Fruit fly (Drosophila melanogaster): ENCODE results near the gene indra.
A peak's percentile ranks its signal among the peaks of the same experiment; 100 is the strongest.

Gene indra

DNA sequence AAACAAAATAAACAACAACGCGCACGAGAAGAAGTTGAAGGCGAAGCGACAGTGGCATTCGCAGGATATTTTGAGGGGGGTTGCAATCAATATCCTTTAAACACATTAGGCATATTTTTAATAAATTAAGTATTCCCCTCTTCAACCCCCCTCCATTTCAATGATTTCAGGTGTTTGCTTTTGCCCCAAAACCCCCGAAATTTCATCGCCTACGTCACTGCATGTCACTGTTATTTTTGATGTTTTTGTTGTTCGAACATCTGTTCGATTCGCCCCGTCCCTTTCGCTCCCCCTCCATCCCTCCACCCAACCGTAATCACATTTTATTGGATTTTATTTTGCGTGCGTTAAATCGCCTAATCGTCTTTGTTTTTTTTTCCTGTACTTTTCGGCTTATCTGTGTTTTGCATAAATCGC lies 26.0 kb upstream of the indra start (continued):
- TF ChIP-seq ara (GFP tag; IDR thresholded peaks at IDR 0.05) (peak; percentile 94), Bgb (GFP tag; IDR thresholded peaks at IDR 0.05; ENCODE audit: partially characterized antibody) (no peak), twi (tag; optimal IDR thresholded peaks at IDR 0.05) (peak; percentile 77), pan (optimal IDR thresholded peaks at IDR 0.05) (no peak), pan (GFP tag; optimal IDR thresholded peaks at IDR 0.05 in 1 of 2, IDR thresholded peaks at IDR 0.05 in 1 of 2) (peak in 1 of 2 experiments; percentile 92), cg (GFP tag; optimal IDR thresholded peaks at IDR 0.05) (no peak), CG8290 (GFP tag; optimal IDR thresholded peaks at IDR 0.05) (peak; percentile 58), CG8290 (tag; optimal IDR thresholded peaks at IDR 0.05) (peak in 1 of 2 experiments; percentile 89), Sry-β (GFP tag; optimal IDR thresholded peaks at IDR 0.05) (no peak), CG13287 (GFP tag; IDR thresholded peaks at IDR 0.05; ENCODE audit: partially characterized antibody) (no peak; the same call in 1 of the 2 replicates), CG2202 (tag; optimal IDR thresholded peaks at IDR 0.05) (peak; percentile 60), CG12299 (tag; optimal IDR thresholded peaks at IDR 0.05) (peak; percentile 21), CG2712 (tag; optimal IDR thresholded peaks at IDR 0.05) (peak; percentile 87), her (GFP tag; optimal IDR thresholded peaks at IDR 0.05) (peak; percentile 47), sna (GFP tag; IDR thresholded peaks at IDR 0.05; ENCODE audit: partially characterized antibody) (no peak), kni (GFP tag; optimal IDR thresholded peaks at IDR 0.05) (no peak), Ravus (GFP tag; IDR thresholded peaks at IDR 0.05) (peak; percentile 55), grn (GFP tag; optimal IDR thresholded peaks at IDR 0.05) (peak; percentile 34), CG17186 (GFP tag; optimal IDR thresholded peaks at IDR 0.05) (no peak), C15 (GFP tag; IDR thresholded peaks at IDR 0.05) (no peak), CG14441 (GFP tag; IDR thresholded peaks at IDR 0.05) (peak; percentile 88), zfh1 (GFP tag; IDR thresholded peaks at IDR 0.05) (peak; percentile 97), CG2120 (GFP tag; optimal IDR thresholded peaks at IDR 0.05) (peak; percentile 82), CG3838 (GFP tag; optimal IDR thresholded peaks at IDR 0.05) (no peak), CG33213 (GFP tag; optimal IDR thresholded peaks at IDR 0.05) (peak; percentile 36), CG7963 (GFP tag; IDR thresholded peaks at IDR 0.05; ENCODE audit: partially characterized antibody) (no peak), CG14710 (tag; optimal IDR thresholded peaks at IDR 0.05) (peak; percentile 65), CG10959 (GFP tag; IDR thresholded peaks at IDR 0.05) (peak; percentile 86), btn (GFP tag; optimal IDR thresholded peaks at IDR 0.05) (peak; percentile 68), kah (GFP tag; optimal IDR thresholded peaks at IDR 0.05) (no peak), ERR (GFP tag; optimal IDR thresholded peaks at IDR 0.05) (peak; percentile 67), CG2889 (GFP tag; IDR thresholded peaks at IDR 0.05) (peak; percentile 84), CG9932 (GFP tag; IDR thresholded peaks at IDR 0.05) (peak; percentile 85), Fer3 (tag; optimal IDR thresholded peaks at IDR 0.05) (peak; percentile 72), CG5245 (GFP tag; optimal IDR thresholded peaks at IDR 0.05) (peak; percentile 40), CG17912 (GFP tag; optimal IDR thresholded peaks at IDR 0.05) (no peak), CG8281 (tag; optimal IDR thresholded peaks at IDR 0.05) (peak; percentile 35), CG34224 (GFP tag; IDR thresholded peaks at IDR 0.05; ENCODE audit: partially characterized antibody) (no peak), CG6854 (GFP tag; optimal IDR thresholded peaks at IDR 0.05) (no peak), sisA (GFP tag; IDR thresholded peaks at IDR 0.05) (peak; percentile 88), chn (GFP tag; optimal IDR thresholded peaks at IDR 0.05) (peak; percentile 77), Gsc (GFP tag; IDR thresholded peaks at IDR 0.05) (peak; percentile 44; the same call in 1 of the 2 replicates), CG4328 (GFP tag; optimal IDR thresholded peaks at IDR 0.05) (no peak), Bteb2 (GFP tag; optimal IDR thresholded peaks at IDR 0.05) (peak; percentile 35), ase (GFP tag; IDR thresholded peaks at IDR 0.05) (peak; percentile 56; the same call in 2 of the 3 replicates), zfh2 (GFP tag; optimal IDR thresholded peaks at IDR 0.05) (peak; percentile 56), phol (tag; optimal IDR thresholded peaks at IDR 0.05) (peak; percentile 72), CG7745 (tag; optimal IDR thresholded peaks at IDR 0.05) (peak; percentile 40), exex (tag; optimal IDR thresholded peaks at IDR 0.05) (peak; percentile 62), CG3163 (GFP tag; optimal IDR thresholded peaks at IDR 0.05) (peak; percentile 29), jigr1 (GFP tag; IDR thresholded peaks at IDR 0.05) (no peak), CG1024 (GFP tag; IDR thresholded peaks at IDR 0.05) (peak; percentile 61; the same call in 1 of the 2 replicates)

Measured in whole organism, embryonic.